Worm (Caenorhabditis elegans): ENCODE measurements around the gene octr-1.

DNA sequence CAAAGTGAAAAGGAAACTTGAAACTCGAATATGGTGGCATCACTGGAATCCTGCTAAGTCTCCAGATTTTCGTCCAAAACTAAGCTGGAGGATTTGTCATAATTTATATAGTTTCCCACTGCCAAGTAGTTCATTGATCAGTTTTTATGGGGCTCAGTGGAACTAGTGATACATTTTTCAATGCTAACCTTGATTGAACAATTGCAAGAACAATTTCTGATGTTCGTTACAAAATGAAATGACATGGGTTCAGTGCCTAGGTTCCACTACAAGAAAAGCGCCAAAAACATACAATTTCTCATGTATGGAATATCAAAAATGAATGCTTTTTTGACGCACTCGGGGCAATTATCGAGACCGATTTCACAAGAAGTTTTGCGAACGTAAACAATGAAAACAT, 10.7 kb upstream of the octr-1 start:
- no peak for TF ChIP-seq tra-4 (tag; optimal IDR thresholded peaks at IDR 0.05)
- TF ChIP-seq hmbx-1 (tag; optimal IDR thresholded peaks at IDR 0.05), result no peak
- no peak for TF ChIP-seq hnd-1 (tag; optimal IDR thresholded peaks at IDR 0.05)
- TF ChIP-seq ets-7 (tag; optimal IDR thresholded peaks at IDR 0.05), result no peak
- no peak for TF ChIP-seq ama-1 (optimal IDR thresholded peaks at IDR 0.05)
- TF ChIP-seq F13C5.2 (tag; optimal IDR thresholded peaks at IDR 0.05), result no peak
- no peak for TF ChIP-seq flt-1 (GFP tag; IDR thresholded peaks at IDR 0.05)
- TF ChIP-seq aly-1 (tag; optimal IDR thresholded peaks at IDR 0.05), result no peak
- no peak for TF ChIP-seq B0310.2 (tag; optimal IDR thresholded peaks at IDR 0.05)
- no peak for TF ChIP-seq hmg-4 (GFP tag; optimal IDR thresholded peaks at IDR 0.05)
